Fruit fly (Drosophila melanogaster) whole organism, wandering third instar larva: ENCODE data around the gene CG43844.
A peak's percentile ranks its signal among the peaks of the same experiment; 100 is the strongest.

ENCODE experiments used
- Dfd ChIP-seq: fragments of >200 bp; optimal IDR thresholded peaks from 2 replicates; lab custom pipeline; 2017; ENCODE audit warnings: missing biosample characterization, missing genetic modification characterization
- Hr83 ChIP-seq: fragments of 200-300 bp; sonication (Bioruptor generic); optimal IDR thresholded peaks from 2 replicates; lab custom pipeline; 2016; ENCODE audit warnings: missing biosample characterization, mild to moderate bottlenecking, missing genetic modification characterization, moderate library complexity; ENCODE audit not compliant: poor library complexity, severe bottlenecking
- Rel ChIP-seq, 2 experiments: fragments of 200-800 bp; sonication (Bioruptor generic) in 1 of 2; optimal IDR thresholded peaks; 2 replicates in 1 of 2; 3 replicates in 1 of 2; lab custom pipeline; 2016 to 2019; ENCODE audit warnings: mild to moderate bottlenecking in 2 of 2, missing biosample characterization in 2 of 2, missing genetic modification characterization in 2 of 2, moderate library complexity in 1 of 2
- br ChIP-seq: fragments of 200-800 bp; sonication (Bioruptor generic); optimal IDR thresholded peaks from 2 replicates; lab custom pipeline; 2016; ENCODE audit warnings: missing biosample characterization, missing genetic modification characterization
- dmrt93B ChIP-seq: fragments of 200-800 bp; sonication (Bioruptor generic); optimal IDR thresholded peaks from 2 replicates; lab custom pipeline; 2018; ENCODE audit warnings: missing biosample characterization, mild to moderate bottlenecking, missing genetic modification characterization
- jim ChIP-seq: fragments of 175-275, 200-325 bp; sonication (Bioruptor generic); optimal IDR thresholded peaks from 2 replicates; lab custom pipeline; 2016; ENCODE audit warnings: missing biosample characterization, mild to moderate bottlenecking, missing genetic modification characterization
- sage ChIP-seq: fragments of 200-800 bp; sonication (Bioruptor generic); optimal IDR thresholded peaks from 2 replicates; lab custom pipeline; 2016; ENCODE audit warnings: missing biosample characterization, mild to moderate bottlenecking, missing genetic modification characterization
- usp ChIP-seq: fragments of >200 bp; optimal IDR thresholded peaks from 2 replicates; lab custom pipeline; 2017; ENCODE audit warnings: missing biosample characterization, missing genetic modification characterization

dm6 chr3R:21922674-21923323 is 33.5 kb downstream of the CG43844 start:
- TF ChIP-seq usp (GFP tag; lab: Kevin White, UChicago) (no peak), dmrt93B (GFP tag; lab: Kevin White, UChicago) (peak; percentile 26), br (GFP tag; lab: Kevin White, UChicago) (peak; percentile 27), Rel (GFP tag; optimal IDR thresholded peaks at IDR 0.05; lab: Kevin White, UChicago) (no peak), Rel (tag; optimal IDR thresholded peaks at IDR 0.05; lab: Kevin White, UChicago) (peak; percentile 88), Dfd (GFP tag; lab: Kevin White, UChicago) (no peak), jim (GFP tag; lab: Kevin White, UChicago) (no peak), sage (GFP tag; lab: Kevin White, UChicago) (no peak), Hr83 (no peak)
